Fruit fly (Drosophila melanogaster): Measurements from ENCODE around the gene CG31431.

CG31431 gene

dm6 chr3R:21904345-21904744 is 33.9 kb downstream of the CG31431 start:
- TF ChIP-seq CG14655 (GFP tag; optimal IDR thresholded peaks at IDR 0.05) = peak; percentile 5
- TF ChIP-seq Pif1B (GFP tag; optimal IDR thresholded peaks at IDR 0.05) = no peak
- TF ChIP-seq D1 (tag; optimal IDR thresholded peaks at IDR 0.05) = no peak
- TF ChIP-seq rn (GFP tag; IDR thresholded peaks at IDR 0.05) = no peak
- no peak for TF ChIP-seq CG12605 (GFP tag; IDR thresholded peaks at IDR 0.05)
- no peak for TF ChIP-seq CG9948 (tag; optimal IDR thresholded peaks at IDR 0.05)
- no peak for TF ChIP-seq CG10348 (GFP tag; IDR thresholded peaks at IDR 0.05)
- TF ChIP-seq EcR (GFP tag; optimal IDR thresholded peaks at IDR 0.05) = peak; percentile 90
- TF ChIP-seq CG4496 (GFP tag; IDR thresholded peaks at IDR 0.05) = no peak
- TF ChIP-seq CG15710 (tag; optimal IDR thresholded peaks at IDR 0.05) = peak; percentile 2

- TF ChIP-seq CG8159 (tag; optimal IDR thresholded peaks at IDR 0.05) (peak; percentile 88), CG12605 (GFP tag; IDR thresholded peaks at IDR 0.05) (peak; percentile 83), CG13204 (GFP tag; optimal IDR thresholded peaks at IDR 0.05) (peak; percentile 57), CG15710 (tag; optimal IDR thresholded peaks at IDR 0.05) (peak; percentile 89), CG4496 (GFP tag; IDR thresholded peaks at IDR 0.05) (peak; percentile 91), CG17806 (tag; optimal IDR thresholded peaks at IDR 0.05) (peak; percentile 91), Pif1B (GFP tag; optimal IDR thresholded peaks at IDR 0.05) (peak; percentile 85), CG10348 (GFP tag; IDR thresholded peaks at IDR 0.05) (no peak), fd96Ca (GFP tag; IDR thresholded peaks at IDR 0.05) (peak; percentile 82; the same call in 2 of the 3 replicates), EcR (GFP tag; optimal IDR thresholded peaks at IDR 0.05) (peak; percentile 6), D1 (tag; optimal IDR thresholded peaks at IDR 0.05) (peak; percentile 84), rn (GFP tag; IDR thresholded peaks at IDR 0.05) (peak; percentile 78), CG34367 (tag; optimal IDR thresholded peaks at IDR 0.05) (peak; percentile 87), gl (tag; optimal IDR thresholded peaks at IDR 0.05) (peak; percentile 65), CG32121 (GFP tag; IDR thresholded peaks at IDR 0.05) (peak; percentile 83), Pif1A (GFP tag; optimal IDR thresholded peaks at IDR 0.05) (peak; percentile 87), Ets98B (GFP tag; IDR thresholded peaks at IDR 0.05) (peak; percentile 90), CG9948 (tag; optimal IDR thresholded peaks at IDR 0.05) (peak; percentile 94), CG8301 (tag; optimal IDR thresholded peaks at IDR 0.05) (peak; percentile 94), CG14655 (GFP tag; optimal IDR thresholded peaks at IDR 0.05) (peak; percentile 94), Snoo (tag; optimal IDR thresholded peaks at IDR 0.05) (peak; percentile 81)
These were observed 35.1 kb downstream of the CG31431 start for dm6 chr3R:21905615-21906014.

- TF ChIP-seq CG14655 (GFP tag; optimal IDR thresholded peaks at IDR 0.05) (peak; percentile 76), CG9948 (tag; optimal IDR thresholded peaks at IDR 0.05) (peak; percentile 39), CG8301 (tag; optimal IDR thresholded peaks at IDR 0.05) (peak; percentile 50), CG4496 (GFP tag; IDR thresholded peaks at IDR 0.05) (no peak), CG15710 (tag; optimal IDR thresholded peaks at IDR 0.05) (no peak), CG17806 (tag; optimal IDR thresholded peaks at IDR 0.05) (peak; percentile 4)
These were observed 36.4 kb downstream of the CG31431 start for dm6 chr3R:21906867-21907266.

- TF ChIP-seq CG12605 (GFP tag; IDR thresholded peaks at IDR 0.05) (no peak), fd96Ca (GFP tag; IDR thresholded peaks at IDR 0.05) (no peak), CG8159 (tag; optimal IDR thresholded peaks at IDR 0.05) (no peak), CG32121 (GFP tag; IDR thresholded peaks at IDR 0.05) (no peak), CG34367 (tag; optimal IDR thresholded peaks at IDR 0.05) (no peak), CG14655 (GFP tag; optimal IDR thresholded peaks at IDR 0.05) (no peak), CG10348 (GFP tag; IDR thresholded peaks at IDR 0.05) (no peak), EcR (GFP tag; optimal IDR thresholded peaks at IDR 0.05) (no peak), CG17806 (tag; optimal IDR thresholded peaks at IDR 0.05) (no peak), Pif1B (GFP tag; optimal IDR thresholded peaks at IDR 0.05) (no peak), CG8301 (tag; optimal IDR thresholded peaks at IDR 0.05) (no peak), CG9948 (tag; optimal IDR thresholded peaks at IDR 0.05) (no peak), rn (GFP tag; IDR thresholded peaks at IDR 0.05) (no peak), Snoo (tag; optimal IDR thresholded peaks at IDR 0.05) (no peak), Ets98B (GFP tag; IDR thresholded peaks at IDR 0.05) (no peak), gl (tag; optimal IDR thresholded peaks at IDR 0.05) (no peak), CG4496 (GFP tag; IDR thresholded peaks at IDR 0.05) (no peak), CG15710 (tag; optimal IDR thresholded peaks at IDR 0.05) (no peak), D1 (tag; optimal IDR thresholded peaks at IDR 0.05) (no peak), CG13204 (GFP tag; optimal IDR thresholded peaks at IDR 0.05) (no peak)
These were observed 41.0 kb downstream of the CG31431 start, which contains the start of gene Qsox3 for dm6 chr3R:21911516-21911915. TSS of gene Qsox3 (plus strand) at chr3R:21911816.

dm6 chr3R:21913447-21913846 is 43.0 kb downstream of the CG31431 start, which contains the start of gene Qsox2:
TSS of gene Qsox2 (plus strand) at chr3R:21913747.
- TF ChIP-seq CG13204 (GFP tag; optimal IDR thresholded peaks at IDR 0.05) = no peak
- no peak for TF ChIP-seq Pif1B (GFP tag; optimal IDR thresholded peaks at IDR 0.05)
- no peak for TF ChIP-seq Ets98B (GFP tag; IDR thresholded peaks at IDR 0.05)
- TF ChIP-seq EcR (GFP tag; optimal IDR thresholded peaks at IDR 0.05) = no peak
- TF ChIP-seq rn (GFP tag; IDR thresholded peaks at IDR 0.05) = no peak
- TF ChIP-seq CG15710 (tag; optimal IDR thresholded peaks at IDR 0.05) = no peak
- TF ChIP-seq CG17806 (tag; optimal IDR thresholded peaks at IDR 0.05) = no peak
- TF ChIP-seq gl (tag; optimal IDR thresholded peaks at IDR 0.05) = no peak
- TF ChIP-seq CG9948 (tag; optimal IDR thresholded peaks at IDR 0.05) = no peak
- no peak for TF ChIP-seq CG8301 (tag; optimal IDR thresholded peaks at IDR 0.05)
- TF ChIP-seq D1 (tag; optimal IDR thresholded peaks at IDR 0.05) = no peak
- no peak for TF ChIP-seq CG14655 (GFP tag; optimal IDR thresholded peaks at IDR 0.05)

dm6 chr3R:21916987-21917386 is 46.5 kb downstream of the CG31431 start:
- TF ChIP-seq CG13204 (GFP tag; optimal IDR thresholded peaks at IDR 0.05) (no peak), Ets98B (GFP tag; IDR thresholded peaks at IDR 0.05) (no peak), EcR (GFP tag; optimal IDR thresholded peaks at IDR 0.05) (no peak), D1 (tag; optimal IDR thresholded peaks at IDR 0.05) (no peak), fd96Ca (GFP tag; IDR thresholded peaks at IDR 0.05) (no peak)
